Fruit fly (Drosophila melanogaster) whole organism, embryonic: ENCODE measurements around the gene ssp.

Source experiments
- CG12071 ChIP-seq: fragments of 200-800 bp; sonication (Bioruptor generic); optimal IDR thresholded peaks from 3 replicates; lab custom pipeline; 2018; ENCODE audit warnings: missing biosample characterization, mild to moderate bottlenecking, missing genetic modification characterization
- CG12769 ChIP-seq: fragments of 200-800 bp; sonication (Bioruptor generic); optimal IDR thresholded peaks from 2 replicates; lab custom pipeline; 2019; ENCODE audit warnings: missing biosample characterization, mild to moderate bottlenecking, missing genetic modification characterization, moderate library complexity
- CG14710 ChIP-seq: fragments of 200-800 bp; sonication (Bioruptor generic); optimal IDR thresholded peaks from 3 replicates; lab custom pipeline; 2019; ENCODE audit warnings: missing biosample characterization, mild to moderate bottlenecking, missing genetic modification characterization, moderate library complexity
- CG15514 ChIP-seq: fragments of 200-800 bp; sonication (Bioruptor generic); optimal IDR thresholded peaks from 3 replicates; lab custom pipeline; 2017; ENCODE audit warnings: missing biosample characterization, missing genetic modification characterization, mild to moderate bottlenecking, moderate library complexity, missing genetic modification reagents
- CG17359 ChIP-seq: fragments of 200-800 bp; sonication (Bioruptor generic); optimal IDR thresholded peaks from 3 replicates; lab custom pipeline; 2018; ENCODE audit warnings: missing biosample characterization, mild to moderate bottlenecking, missing genetic modification characterization, moderate library complexity
- CG17385 ChIP-seq: fragments of 200-800 bp; sonication (Bioruptor generic); optimal IDR thresholded peaks from 3 replicates; lab custom pipeline; 2018; ENCODE audit warnings: missing biosample characterization, mild to moderate bottlenecking, missing genetic modification characterization
- CG18011 ChIP-seq: fragments of 200-800 bp; sonication (Bioruptor generic); optimal IDR thresholded peaks from 2 replicates; lab custom pipeline; 2017; ENCODE audit warnings: missing biosample characterization, missing genetic modification characterization, mild to moderate bottlenecking, moderate library complexity, missing genotype
- CG30403 ChIP-seq: fragments of 200-800 bp; sonication (Bioruptor generic); optimal IDR thresholded peaks from 3 replicates; lab custom pipeline; 2016; ENCODE audit warnings: missing biosample characterization, missing genetic modification characterization
- CG3407 ChIP-seq: fragments of 200-800 bp; sonication (Bioruptor generic); optimal IDR thresholded peaks from 2 replicates; lab custom pipeline; 2018; ENCODE audit warnings: missing biosample characterization, mild to moderate bottlenecking, missing genetic modification characterization
- CG5953 ChIP-seq: fragments of 200-800 bp; sonication (Bioruptor generic); IDR thresholded peaks from 2 replicates; pipeline ENCODE4 v1.3.6; 2022; ENCODE audit warnings: missing biosample characterization, missing genetic modification characterization
- CG6254 ChIP-seq: fragments of 200-800 bp; sonication (Bioruptor generic); optimal IDR thresholded peaks from 3 replicates; lab custom pipeline; 2017; ENCODE audit warnings: mild to moderate bottlenecking, missing biosample characterization, missing genetic modification reagents, missing genetic modification characterization
- CG6813 ChIP-seq: fragments of 200-800 bp; sonication (Bioruptor generic); optimal IDR thresholded peaks from 2 replicates; lab custom pipeline; 2017; ENCODE audit warnings: missing biosample characterization, missing genetic modification characterization, mild to moderate bottlenecking, moderate library complexity, missing genetic modification reagents
- CG8924 ChIP-seq: fragments of 200-800 bp; optimal IDR thresholded peaks from 3 replicates; lab custom pipeline; 2019; ENCODE audit warnings: missing biosample characterization, mild to moderate bottlenecking, missing genetic modification characterization, moderate library complexity
- CG9437 ChIP-seq: fragments of 200-800 bp; sonication (Bioruptor generic); optimal IDR thresholded peaks from 2 replicates; lab custom pipeline; 2018; ENCODE audit warnings: missing biosample characterization, mild to moderate bottlenecking, missing genetic modification characterization
- CG9932 ChIP-seq: fragments of 200-800 bp; sonication (Bioruptor generic); IDR thresholded peaks from 2 replicates; pipeline ENCODE4 v1.3.6; 2022; ENCODE audit warnings: missing biosample characterization, missing genetic modification characterization
- CkIIα-i1 ChIP-seq: fragments of 200-800 bp; sonication (Bioruptor generic); IDR thresholded peaks from 2 replicates; pipeline ENCODE4 v1.3.6; 2022; ENCODE audit warnings: missing biosample characterization, missing genetic modification characterization
- Dbx ChIP-seq: fragments of 200-800 bp; sonication (Bioruptor generic); IDR thresholded peaks from 3 replicates; pipeline ENCODE4 v1.3.6; 2022; ENCODE audit warnings: missing biosample characterization, missing genetic modification characterization
- Dip2 ChIP-seq: fragments of 200-800 bp; sonication (Bioruptor generic); IDR thresholded peaks from 2 replicates; pipeline ENCODE4 v1.3.6; 2022; ENCODE audit warnings: missing biosample characterization, missing genetic modification characterization
- Hand ChIP-seq: fragments of 200-800 bp; sonication (Bioruptor generic); optimal IDR thresholded peaks from 2 replicates; lab custom pipeline; 2017; ENCODE audit warnings: mild to moderate bottlenecking, missing biosample characterization, missing genetic modification reagents, missing genetic modification characterization
- NC2β ChIP-seq: fragments of 200-800 bp; sonication (Bioruptor generic); optimal IDR thresholded peaks from 2 replicates; lab custom pipeline; 2016; ENCODE audit warnings: missing biosample characterization, missing genetic modification characterization
- NfI ChIP-seq: fragments of 200-800 bp; sonication (Bioruptor generic); optimal IDR thresholded peaks from 3 replicates; lab custom pipeline; 2018; ENCODE audit warnings: missing biosample characterization, mild to moderate bottlenecking, missing genetic modification characterization, moderate library complexity
- Oaz ChIP-seq: fragments of 200-800 bp; sonication (Bioruptor generic); IDR thresholded peaks from 2 replicates; pipeline ENCODE4 v1.3.6; 2022; ENCODE audit warnings: missing biosample characterization, missing genetic modification characterization
- Oli ChIP-seq: fragments of 200-800 bp; sonication (Bioruptor generic); optimal IDR thresholded peaks from 2 replicates; lab custom pipeline; 2018; ENCODE audit warnings: missing biosample characterization, mild to moderate bottlenecking, missing genetic modification characterization, moderate library complexity
- Ravus ChIP-seq: fragments of 200-800 bp; sonication (Bioruptor generic); IDR thresholded peaks from 2 replicates; pipeline ENCODE4 v1.3.6; 2022; ENCODE audit warnings: missing biosample characterization, missing genetic modification characterization
- Tbp ChIP-seq: fragments of >200 bp; optimal IDR thresholded peaks from 2 replicates; lab custom pipeline; 2018; ENCODE audit warnings: missing biosample characterization, missing genetic modification characterization
- ab ChIP-seq: fragments of 200-800 bp; sonication (Bioruptor generic); optimal IDR thresholded peaks from 2 replicates; lab custom pipeline; 2016; ENCODE audit warnings: missing biosample characterization, missing genetic modification characterization
- abd-A ChIP-seq: fragments of 200-800 bp; sonication (Bioruptor generic); optimal IDR thresholded peaks from 3 replicates; lab custom pipeline; 2019; ENCODE audit warnings: missing biosample characterization, mild to moderate bottlenecking, missing genetic modification characterization, moderate library complexity
- al ChIP-seq: fragments of 200-800 bp; sonication (Bioruptor generic); IDR thresholded peaks from 2 replicates; pipeline ENCODE4 v1.3.6; 2022; ENCODE audit warnings: missing biosample characterization, missing genetic modification characterization
- ap ChIP-seq: fragments of 200-800 bp; sonication (Bioruptor generic); IDR thresholded peaks from 2 replicates; pipeline ENCODE4 v1.3.6; 2022; ENCODE audit warnings: missing biosample characterization, missing genetic modification characterization
- cad ChIP-seq: fragments of >200 bp; optimal IDR thresholded peaks from 2 replicates; lab custom pipeline; 2017; ENCODE audit warnings: missing biosample characterization, missing genetic modification characterization
- chinmo ChIP-seq: fragments of 200-800 bp; sonication (Bioruptor generic); IDR thresholded peaks from 4 replicates; pipeline ENCODE4 v1.3.6; 2022; ENCODE audit warnings: missing biosample characterization, missing genetic modification characterization; ENCODE audit not compliant: partially characterized antibody
- dimm ChIP-seq: fragments of 200-800 bp; sonication (Bioruptor generic); IDR thresholded peaks from 2 replicates; pipeline ENCODE4 v1.3.6; 2022; ENCODE audit warnings: missing biosample characterization, missing genetic modification characterization
- disco-r ChIP-seq: fragments of 200-800 bp; sonication (Bioruptor generic); optimal IDR thresholded peaks from 2 replicates; lab custom pipeline; 2016; ENCODE audit warnings: missing biosample characterization, missing genetic modification characterization
- dysf ChIP-seq: fragments of 200-800 bp; sonication (Bioruptor generic); IDR thresholded peaks from 3 replicates; pipeline ENCODE4 v1.3.6; 2022; ENCODE audit warnings: missing biosample characterization, missing genetic modification characterization
- eve ChIP-seq, 2 experiments: fragments of >200 bp; optimal IDR thresholded peaks; 2 replicates each; lab custom pipeline; 2017; ENCODE audit warnings: missing biosample characterization in 2 of 2, missing genetic modification characterization in 2 of 2
- fd102C ChIP-seq: fragments of 200-800 bp; sonication (Bioruptor generic); optimal IDR thresholded peaks from 2 replicates; lab custom pipeline; 2018; ENCODE audit warnings: missing biosample characterization, mild to moderate bottlenecking, missing genetic modification characterization, moderate library complexity
- fru ChIP-seq: fragments of >200 bp; optimal IDR thresholded peaks from 2 replicates; lab custom pipeline; 2017
- gfzf ChIP-seq: fragments of 200-800 bp; sonication (Bioruptor generic); optimal IDR thresholded peaks from 2 replicates; lab custom pipeline; 2016; ENCODE audit warnings: missing biosample characterization, mild to moderate bottlenecking, missing genetic modification characterization, moderate library complexity
- ind ChIP-seq: fragments of 200-800 bp; sonication (Bioruptor generic); optimal IDR thresholded peaks from 3 replicates; lab custom pipeline; 2016; ENCODE audit warnings: missing biosample characterization, missing genetic modification characterization
- kah ChIP-seq: fragments of 200-800 bp; sonication (Bioruptor generic); optimal IDR thresholded peaks from 2 replicates; lab custom pipeline; 2018; ENCODE audit warnings: missing biosample characterization, mild to moderate bottlenecking, missing genetic modification characterization
- kni ChIP-seq: fragments of 200-800 bp; sonication (Bioruptor generic); optimal IDR thresholded peaks from 3 replicates; lab custom pipeline; 2017; ENCODE audit warnings: mild to moderate bottlenecking, missing biosample characterization, missing genetic modification reagents, missing genetic modification characterization
- luna ChIP-seq: fragments of 200-800 bp; sonication (Bioruptor generic); optimal IDR thresholded peaks from 2 replicates; lab custom pipeline; 2016; ENCODE audit warnings: missing biosample characterization, missing genetic modification characterization
- prd ChIP-seq, 3 experiments: fragments of >200 bp in 2 of 3; fragments of 200-800 bp in 1 of 3; sonication (Bioruptor generic) in 1 of 3; optimal IDR thresholded peaks in 2 of 3; IDR thresholded peaks in 1 of 3; 2 replicates in 2 of 3; 3 replicates in 1 of 3; pipeline versions ENCODE4 v1.3.6 to Lab custom; 2017 to 2022; ENCODE audit warnings: missing biosample characterization in 1 of 3, missing genetic modification characterization in 1 of 3
- pum ChIP-seq: fragments of 200-800 bp; sonication (Bioruptor generic); optimal IDR thresholded peaks from 2 replicates; lab custom pipeline; 2016; ENCODE audit warnings: missing biosample characterization, missing genetic modification characterization
- ranshi ChIP-seq: fragments of 200-800 bp; sonication (Bioruptor generic); IDR thresholded peaks from 2 replicates; pipeline ENCODE4 v1.3.6; 2022; ENCODE audit warnings: missing biosample characterization, missing genetic modification characterization
- sr ChIP-seq: fragments of 200-800 bp; sonication (Bioruptor generic); IDR thresholded peaks from 3 replicates; pipeline ENCODE4 v1.3.6; 2022; ENCODE audit warnings: missing biosample characterization, missing genetic modification characterization
- tap ChIP-seq: fragments of 200-800 bp; optimal IDR thresholded peaks from 3 replicates; lab custom pipeline; 2019; ENCODE audit warnings: missing biosample characterization, mild to moderate bottlenecking, missing genetic modification characterization, moderate library complexity
- vfl ChIP-seq: fragments of 200-800 bp; sonication (Bioruptor generic); optimal IDR thresholded peaks from 2 replicates; lab custom pipeline; 2016; ENCODE audit warnings: missing biosample characterization, missing genetic modification characterization
- yki ChIP-seq: fragments of >200 bp; optimal IDR thresholded peaks from 3 replicates; lab custom pipeline; 2018
- zen2 ChIP-seq: fragments of 200-800 bp; sonication (Bioruptor generic); IDR thresholded peaks from 3 replicates; pipeline ENCODE4 v1.3.6; 2022; ENCODE audit warnings: missing biosample characterization, missing genetic modification characterization; ENCODE audit not compliant: partially characterized antibody

Gene ssp

DNA sequence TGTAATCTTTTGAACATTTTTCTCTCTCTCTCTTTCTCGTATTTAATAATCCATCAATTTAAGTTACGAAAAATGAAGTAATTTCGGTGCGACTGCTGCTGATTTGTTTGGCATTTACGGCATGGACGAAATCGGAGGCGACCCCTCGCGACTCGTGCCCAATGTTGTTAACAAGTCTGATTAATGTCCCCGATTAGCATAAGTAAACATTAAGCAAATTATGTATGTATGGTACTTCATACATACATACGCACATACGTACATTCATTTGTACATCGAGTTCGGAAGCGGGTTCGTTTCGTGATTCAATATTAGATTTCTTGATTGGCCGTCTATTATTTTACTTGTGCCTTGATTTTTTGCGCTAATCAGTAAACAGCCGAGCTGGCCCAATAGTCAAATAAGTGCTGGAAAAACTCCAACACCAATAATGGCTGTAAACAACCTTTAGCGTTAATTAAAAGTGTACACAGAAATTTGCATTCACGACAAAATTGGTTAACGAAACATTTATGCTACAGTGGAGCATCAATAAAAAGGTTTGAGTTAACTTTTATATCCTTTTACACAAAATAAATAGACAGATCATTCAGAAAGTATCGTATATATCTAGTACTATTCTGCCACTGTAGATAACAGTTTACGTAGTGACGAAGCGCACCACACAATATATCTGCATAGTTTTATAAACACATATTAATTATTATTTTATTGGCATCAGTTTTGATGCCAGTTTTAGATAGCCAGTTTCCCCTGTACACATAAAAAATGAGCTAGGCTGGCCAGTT, 27.0 kb upstream of the ssp start (continued):
- TF ChIP-seq pum (GFP tag; lab: Kevin White, UChicago): no peak
- peak; percentile 8 for TF ChIP-seq ab (GFP tag; lab: Kevin White, UChicago)
- peak; percentile 1 for TF ChIP-seq CG3407 (GFP tag; lab: Kevin White, UChicago)
- TF ChIP-seq cad: no peak
- TF ChIP-seq CG15514: peak; percentile 43
- peak; percentile 51; the same call in 1 of the 2 replicates for TF ChIP-seq Oaz
- peak; percentile 82 for TF ChIP-seq CG9932 (GFP tag; lab: Robert Waterston, UW)
- TF ChIP-seq CG18011 (GFP tag; lab: Kevin White, UChicago): peak; percentile 28
- peak; percentile 54 for TF ChIP-seq tap
- TF ChIP-seq eve (GFP tag; optimal IDR thresholded peaks at IDR 0.05; lab: Kevin White, UChicago): peak in 1 of 2 experiments; percentile 15
- peak; percentile 38 for TF ChIP-seq Ravus (GFP tag; lab: Robert Waterston, UW)
- TF ChIP-seq yki (lab: Kevin White, UChicago): no peak
- TF ChIP-seq al (GFP tag; lab: Robert Waterston, UW): peak; percentile 74
- peak; percentile 68 for TF ChIP-seq CG30403 (GFP tag; lab: Kevin White, UChicago)
- no peak for TF ChIP-seq fru (lab: Kevin White, UChicago)
- TF ChIP-seq kah (GFP tag; lab: Kevin White, UChicago): no peak
- TF ChIP-seq disco-r: no peak
- no peak for TF ChIP-seq CG14710 (tag; lab: Kevin White, UChicago)
- peak; percentile 50 for TF ChIP-seq CG17359
- TF ChIP-seq CG12071 (GFP tag; lab: Kevin White, UChicago): peak; percentile 32
- peak; percentile 33; the same call in 1 of the 2 replicates for TF ChIP-seq ap

DNA sequence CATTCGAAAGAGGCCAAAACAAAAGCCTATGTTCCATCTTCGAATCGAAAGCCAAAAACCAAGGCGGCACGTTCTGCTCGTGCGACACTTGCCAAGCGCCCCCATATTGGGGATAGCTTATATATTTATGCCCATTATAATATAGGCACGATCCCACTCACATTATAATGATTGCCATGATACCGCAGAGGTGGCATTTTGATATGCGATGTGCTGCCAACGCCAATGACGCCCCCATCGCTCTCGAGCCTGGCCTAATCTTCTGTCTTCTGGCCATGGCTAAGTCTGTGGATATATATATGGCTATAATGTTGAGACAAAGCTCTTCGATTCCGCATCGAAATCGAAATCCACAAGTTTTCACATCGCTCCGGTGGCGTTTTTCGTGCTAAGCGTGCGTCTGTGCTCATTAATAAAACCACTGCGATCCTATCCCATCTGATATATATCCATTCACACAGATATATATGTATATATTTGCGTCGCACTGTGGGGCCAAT, 25.1 kb upstream of the ssp start:
- TF ChIP-seq CkIIα-i1 (no peak), CG6813 (GFP tag; lab: Kevin White, UChicago) (no peak), NfI (GFP tag; lab: Kevin White, UChicago) (no peak), abd-A (peak; percentile 62), Tbp (GFP tag; lab: Kevin White, UChicago) (no peak), Oli (no peak), CG9437 (GFP tag; lab: Kevin White, UChicago) (no peak), CG6254 (GFP tag; lab: Kevin White, UChicago) (no peak), ranshi (GFP tag; lab: Robert Waterston, UW) (no peak), CG12769 (tag; lab: Kevin White, UChicago) (peak; percentile 28), CG17385 (GFP tag; lab: Kevin White, UChicago) (no peak), prd (optimal IDR thresholded peaks at IDR 0.05; lab: Kevin White, UChicago) (no peak), prd (GFP tag; IDR thresholded peaks at IDR 0.05; lab: Robert Waterston, UW) (0 out of 3 replicates have a peak, but pooled peaks have one; percentile 14), Dip2 (GFP tag; lab: Robert Waterston, UW) (no peak), sr (GFP tag; lab: Robert Waterston, UW) (peak; percentile 89), dimm (GFP tag; lab: Robert Waterston, UW) (no peak), Dbx (no peak), vfl (GFP tag; lab: Kevin White, UChicago) (no peak), CG5953 (GFP tag; lab: Robert Waterston, UW) (no peak), CG8924 (tag; lab: Kevin White, UChicago) (no peak), zen2 (no peak), NC2β (GFP tag; lab: Kevin White, UChicago) (no peak), Hand (GFP tag; lab: Kevin White, UChicago) (no peak), fd102C (no peak), ind (no peak), gfzf (no peak), luna (GFP tag; lab: Kevin White, UChicago) (no peak), dysf (no peak), chinmo (GFP tag; lab: Robert Waterston, UW) (0 out of 4 replicates have a peak, but pooled peaks have one; percentile 38), kni (GFP tag; lab: Kevin White, UChicago) (peak; percentile 17)
